Worm (Caenorhabditis elegans) whole organism, late embryonic: ENCODE data around the gene idpb-3.

Source experiments
- T23F11.4 ChIP-seq: fragments of 200-800 bp; sonication (Bioruptor generic); optimal IDR thresholded peaks from 2 replicates; lab custom pipeline; 2018; ENCODE audit warnings: mild to moderate bottlenecking, missing genetic modification characterization, missing compliant biosample characterization
- ama-1 ChIP-seq: fragments of 150-350 bp; optimal IDR thresholded peaks from 2 replicates; lab custom pipeline; 2014
- ceh-18 ChIP-seq: sonication (generic microtip); optimal IDR thresholded peaks from 2 replicates; lab custom pipeline; 2016; ENCODE audit warnings: missing genetic modification characterization, missing compliant biosample characterization
- dmd-4 ChIP-seq: sonication (generic microtip); optimal IDR thresholded peaks from 2 replicates; lab custom pipeline; 2016; ENCODE audit warnings: borderline replicate concordance, missing genetic modification characterization, missing compliant biosample characterization
- fkh-6 ChIP-seq: sonication (generic microtip); optimal IDR thresholded peaks from 2 replicates; lab custom pipeline; 2016; ENCODE audit warnings: missing genetic modification characterization, missing compliant biosample characterization
- hlh-15 ChIP-seq: sonication (generic microtip); optimal IDR thresholded peaks from 2 replicates; lab custom pipeline; 2016; ENCODE audit warnings: missing genetic modification characterization, missing compliant biosample characterization
- lin-11 ChIP-seq: fragments of 200-800 bp; sonication (Bioruptor generic); optimal IDR thresholded peaks from 2 replicates; lab custom pipeline; 2018; ENCODE audit warnings: mild to moderate bottlenecking, missing genetic modification characterization, missing compliant biosample characterization
- pat-9 ChIP-seq: fragments of 200-800 bp; sonication (Bioruptor generic); optimal IDR thresholded peaks from 2 replicates; lab custom pipeline; 2018; ENCODE audit warnings: mild to moderate bottlenecking, missing genetic modification characterization, moderate library complexity, missing compliant biosample characterization
- pha-4 ChIP-seq: fragments of 150-350 bp; optimal IDR thresholded peaks from 2 replicates; lab custom pipeline; 2018; ENCODE audit warnings: missing biosample characterization, missing genetic modification reagents, missing genetic modification characterization
- pqm-1 ChIP-seq: sonication (generic microtip); optimal IDR thresholded peaks from 2 replicates; lab custom pipeline; 2016; ENCODE audit warnings: missing genetic modification characterization, missing compliant biosample characterization
- tbx-2 ChIP-seq: sonication (generic microtip); optimal IDR thresholded peaks from 2 replicates; lab custom pipeline; 2016; ENCODE audit warnings: missing genetic modification characterization, missing compliant biosample characterization

ce11 chrII:5069525-5069924 is 32.1 kb downstream of the idpb-3 start, which contains the start of gene idpb-2:
- TF ChIP-seq pat-9 (tag; lab: Kevin White, UChicago) (no peak), lin-11 (tag; lab: Kevin White, UChicago) (no peak), T23F11.4 (GFP tag; lab: Kevin White, UChicago) (no peak), hlh-15 (tag; lab: Kevin White, UChicago) (no peak), ama-1 (lab: Kevin White, UChicago) (no peak), ceh-18 (tag; lab: Kevin White, UChicago) (no peak), dmd-4 (tag; lab: Kevin White, UChicago) (no peak), tbx-2 (tag; lab: Kevin White, UChicago) (no peak), fkh-6 (tag; lab: Kevin White, UChicago) (no peak), pqm-1 (tag; lab: Kevin White, UChicago) (no peak), pha-4 (tag; lab: Kevin White, UChicago) (no peak)
